Worm (Caenorhabditis elegans) whole organism, L4 larva: ENCODE measurements around the gene far-5.

Source experiments
- F10B5.3 ChIP-seq: sonication (generic microtip); optimal IDR thresholded peaks from 2 replicates; lab custom pipeline; 2016; ENCODE audit warnings: mild to moderate bottlenecking, missing genetic modification characterization, missing compliant biosample characterization
- F37D6.2 ChIP-seq: sonication (generic microtip); optimal IDR thresholded peaks from 2 replicates; lab custom pipeline; 2016; ENCODE audit warnings: mild to moderate bottlenecking, missing genetic modification characterization, missing compliant biosample characterization
- F49E8.2 ChIP-seq: sonication (generic microtip); optimal IDR thresholded peaks from 2 replicates; lab custom pipeline; 2016; ENCODE audit warnings: missing compliant biosample characterization, mild to moderate bottlenecking, missing genetic modification characterization, borderline replicate concordance
- R02D3.7 ChIP-seq: fragments of 150-350 bp; sonication (generic microtip); optimal IDR thresholded peaks from 3 replicates; lab custom pipeline; 2014; ENCODE audit warnings: missing biosample characterization, missing genetic modification characterization
- T20F7.1 ChIP-seq: fragments of 200-800 bp; sonication (Bioruptor generic); optimal IDR thresholded peaks from 2 replicates; lab custom pipeline; 2018; ENCODE audit warnings: mild to moderate bottlenecking, missing genetic modification characterization, missing compliant biosample characterization
- T26A8.4 ChIP-seq: fragments of 200-800 bp; sonication (Bioruptor generic); IDR thresholded peaks from 2 replicates; pipeline ENCODE4 v1.3.6; 2022; ENCODE audit warnings: missing genetic modification characterization, missing compliant biosample characterization
- Y48G9A.11 ChIP-seq: fragments of 200-800 bp; sonication (Bioruptor generic); IDR thresholded peaks from 2 replicates; pipeline ENCODE4 v1.3.6; 2022; ENCODE audit warnings: missing genetic modification reagents, missing genetic modification characterization, missing compliant biosample characterization
- Y75B8A.6 ChIP-seq: fragments of 200-800 bp; sonication (Bioruptor generic); IDR thresholded peaks from 2 replicates; pipeline ENCODE4 v1.3.6; 2022; ENCODE audit warnings: missing genetic modification reagents, missing genetic modification characterization, missing compliant biosample characterization
- ZK546.5 ChIP-seq, 2 experiments: sonication (generic microtip); optimal IDR thresholded peaks; 2 replicates each; lab custom pipeline; 2017; ENCODE audit warnings: missing biosample characterization in 2 of 2, missing genetic modification characterization in 2 of 2
- arid-1 ChIP-seq: fragments of 200-800 bp; sonication (Bioruptor generic); conservative IDR thresholded peaks from 2 replicates; pipeline ENCODE4 v1.3.6; 2022; ENCODE audit warnings: missing genetic modification reagents, missing genetic modification characterization, missing compliant biosample characterization
- attf-4 ChIP-seq: sonication (generic microtip); optimal IDR thresholded peaks from 3 replicates; lab custom pipeline; 2017; ENCODE audit warnings: missing biosample characterization, missing genetic modification characterization
- ceh-82 ChIP-seq: sonication (generic microtip); optimal IDR thresholded peaks from 2 replicates; lab custom pipeline; 2017; ENCODE audit warnings: missing biosample characterization, missing genetic modification characterization
- daf-16 ChIP-seq, 3 experiments: sonication (generic microtip); optimal IDR thresholded peaks; 2 replicates each; lab custom pipeline; 2016 to 2017; ENCODE audit warnings: missing genetic modification characterization in 3 of 3, missing genetic modification reagents in 3 of 3, mild to moderate bottlenecking in 2 of 3, missing compliant biosample characterization in 2 of 3, missing biosample characterization in 1 of 3, moderate library complexity in 1 of 3
- dpl-1 ChIP-seq: fragments of 150-350 bp; optimal IDR thresholded peaks from 2 replicates; lab custom pipeline; 2014; ENCODE audit warnings: missing biosample characterization, missing genetic modification reagents, missing genetic modification characterization
- dve-1 ChIP-seq: sonication (generic microtip); optimal IDR thresholded peaks from 2 replicates; lab custom pipeline; 2017; ENCODE audit warnings: antibody characterized with exemption, mild to moderate bottlenecking, missing genetic modification characterization, missing compliant biosample characterization; ENCODE audit not compliant: insufficient read depth
- egl-27 ChIP-seq: sonication (generic microtip); optimal IDR thresholded peaks from 3 replicates; lab custom pipeline; 2017; ENCODE audit warnings: missing biosample characterization, missing genetic modification reagents, missing genetic modification characterization
- fos-1 ChIP-seq: fragments of 150-350 bp; optimal IDR thresholded peaks from 2 replicates; lab custom pipeline; 2014; ENCODE audit warnings: missing biosample characterization, missing genetic modification characterization
- hlh-11 ChIP-seq: fragments of 200-800 bp; sonication (Bioruptor generic); optimal IDR thresholded peaks from 2 replicates; lab custom pipeline; 2018; ENCODE audit warnings: mild to moderate bottlenecking, missing genetic modification characterization, missing compliant biosample characterization
- hlh-30 ChIP-seq: sonication (generic microtip); optimal IDR thresholded peaks from 2 replicates; lab custom pipeline; 2017; ENCODE audit warnings: antibody characterized with exemption, mild to moderate bottlenecking, missing genetic modification characterization, missing compliant biosample characterization; ENCODE audit not compliant: insufficient read depth
- lim-7 ChIP-seq: fragments of 200-800 bp; sonication (Bioruptor generic); IDR thresholded peaks from 2 replicates; pipeline ENCODE4 v1.3.6; 2022; ENCODE audit warnings: missing genetic modification characterization, missing compliant biosample characterization
- lin-1 ChIP-seq: fragments of 200-800 bp; sonication (Bioruptor generic); IDR thresholded peaks from 2 replicates; pipeline ENCODE4 v1.3.6; 2022; ENCODE audit warnings: missing genetic modification reagents, missing genetic modification characterization, missing compliant biosample characterization
- lin-15B ChIP-seq: fragments of 150-350 bp; sonication (generic microtip); optimal IDR thresholded peaks from 3 replicates; lab custom pipeline; 2014; ENCODE audit warnings: missing biosample characterization, missing genetic modification characterization
- lin-29 ChIP-seq: fragments of 200-800 bp; sonication (Bioruptor generic); IDR thresholded peaks from 2 replicates; pipeline ENCODE4 v1.3.6; 2022; ENCODE audit warnings: missing genetic modification reagents, missing genetic modification characterization, missing compliant biosample characterization
- lsy-2 ChIP-seq, 2 experiments: fragments of 150-350 bp in 1 of 2; sonication (generic microtip) in 1 of 2; optimal IDR thresholded peaks; 2 replicates each; lab custom pipeline; 2014 to 2017; ENCODE audit warnings: missing biosample characterization in 2 of 2, missing genetic modification characterization in 2 of 2
- mes-2 ChIP-seq: sonication (generic microtip); optimal IDR thresholded peaks from 2 replicates; lab custom pipeline; 2016; ENCODE audit warnings: missing genotype, mild to moderate bottlenecking, missing genetic modification characterization, missing compliant biosample characterization; ENCODE audit not compliant: poor library complexity, severe bottlenecking
- mxl-3 ChIP-seq: fragments of 200-800 bp; sonication (Bioruptor generic); optimal IDR thresholded peaks from 2 replicates; lab custom pipeline; 2018; ENCODE audit warnings: mild to moderate bottlenecking, missing genetic modification characterization, missing compliant biosample characterization
- nhr-10 ChIP-seq: fragments of 150-350 bp; optimal IDR thresholded peaks from 2 replicates; lab custom pipeline; 2014; ENCODE audit warnings: missing biosample characterization, missing genetic modification characterization
- nhr-102 ChIP-seq: sonication (generic microtip); optimal IDR thresholded peaks from 2 replicates; lab custom pipeline; 2016; ENCODE audit warnings: mild to moderate bottlenecking, missing genetic modification characterization, moderate library complexity, missing compliant biosample characterization
- nhr-11 ChIP-seq: fragments of 150-350 bp; optimal IDR thresholded peaks from 2 replicates; lab custom pipeline; 2014; ENCODE audit warnings: missing biosample characterization, missing genetic modification characterization
- nhr-111 ChIP-seq: fragments of 200-800 bp; sonication (Bioruptor generic); optimal IDR thresholded peaks from 2 replicates; lab custom pipeline; 2018; ENCODE audit warnings: mild to moderate bottlenecking, missing genetic modification characterization, missing compliant biosample characterization
- nhr-25 ChIP-seq: sonication (generic microtip); optimal IDR thresholded peaks from 2 replicates; lab custom pipeline; 2017; ENCODE audit warnings: missing genetic modification characterization, mild to moderate bottlenecking, missing compliant biosample characterization, antibody characterized with exemption, moderate library complexity, borderline replicate concordance; ENCODE audit not compliant: insufficient read depth
- nhr-28 ChIP-seq: fragments of 150-350 bp; optimal IDR thresholded peaks from 2 replicates; lab custom pipeline; 2014; ENCODE audit warnings: missing biosample characterization, missing genetic modification characterization
- nhr-77 ChIP-seq: fragments of 150-350 bp; optimal IDR thresholded peaks from 2 replicates; lab custom pipeline; 2014; ENCODE audit warnings: missing biosample characterization, missing genetic modification characterization
- sdz-12 ChIP-seq: fragments of 200-800 bp; sonication (Bioruptor generic); optimal IDR thresholded peaks from 2 replicates; lab custom pipeline; 2018; ENCODE audit warnings: mild to moderate bottlenecking, missing genetic modification characterization, missing compliant biosample characterization
- skn-1 ChIP-seq: fragments of 150-350 bp; optimal IDR thresholded peaks from 2 replicates; lab custom pipeline; 2014; ENCODE audit warnings: missing biosample characterization, missing genetic modification characterization
- snpc-1.2 ChIP-seq: fragments of 200-800 bp; sonication (Bioruptor generic); IDR thresholded peaks from 2 replicates; pipeline ENCODE4 v1.3.6; 2022; ENCODE audit warnings: missing genetic modification reagents, missing genetic modification characterization, missing compliant biosample characterization
- spr-3 ChIP-seq: fragments of 200-800 bp; sonication (Bioruptor generic); optimal IDR thresholded peaks from 2 replicates; lab custom pipeline; 2018; ENCODE audit warnings: mild to moderate bottlenecking, missing genetic modification characterization, missing compliant biosample characterization
- tra-1 ChIP-seq: fragments of 200-800 bp; sonication (Bioruptor generic); IDR thresholded peaks from 2 replicates; pipeline ENCODE4 v1.3.6; 2022; ENCODE audit warnings: missing genetic modification reagents, missing genetic modification characterization, missing compliant biosample characterization
- unc-130 ChIP-seq: sonication (generic microtip); optimal IDR thresholded peaks from 2 replicates; lab custom pipeline; 2016; ENCODE audit warnings: missing genetic modification reagents, missing genetic modification characterization, missing compliant biosample characterization
- vab-7 ChIP-seq: fragments of 200-800 bp; sonication (Bioruptor generic); IDR thresholded peaks from 2 replicates; pipeline ENCODE4 v1.3.6; 2022; ENCODE audit warnings: missing genetic modification reagents, missing genetic modification characterization, missing compliant biosample characterization
- zfp-2 ChIP-seq: sonication (generic microtip); optimal IDR thresholded peaks from 2 replicates; lab custom pipeline; 2016; ENCODE audit warnings: mild to moderate bottlenecking, missing genetic modification characterization, missing compliant biosample characterization
- ztf-11 ChIP-seq: fragments of 150-350 bp; optimal IDR thresholded peaks from 2 replicates; lab custom pipeline; 2014; ENCODE audit warnings: missing biosample characterization, missing genetic modification characterization
- ztf-7 ChIP-seq: fragments of 150-350 bp; optimal IDR thresholded peaks from 2 replicates; lab custom pipeline; 2014; ENCODE audit warnings: missing biosample characterization, missing genetic modification characterization

The far-5 gene

ce11 chrV:12963192-12963591, 32.2 kb upstream of the far-5 start, which contains the start of gene hrg-9:
hrg-9 (minus strand) TSS chrV:12963343.
- TF ChIP-seq ztf-7 (tag; lab: Kevin White, UChicago) = peak; percentile 95
- no peak for TF ChIP-seq Y48G9A.11 (GFP tag; lab: Robert Waterston, UW)
- TF ChIP-seq unc-130 (GFP tag; lab: Kevin White, UChicago) = no peak
- no peak for TF ChIP-seq nhr-10 (tag; lab: Kevin White, UChicago)
- peak; percentile 37 for TF ChIP-seq nhr-28
- TF ChIP-seq dve-1 (tag; lab: Kevin White, UChicago) = peak; percentile 52
- TF ChIP-seq lsy-2 (tag; optimal IDR thresholded peaks at IDR 0.05; lab: Kevin White, UChicago) = peak in 1 of 2 experiments; percentile 28
- peak; percentile 38 for TF ChIP-seq hlh-30 (tag; lab: Kevin White, UChicago)
- peak in 1 of 2 experiments; percentile 47 for TF ChIP-seq daf-16 (GFP tag; optimal IDR thresholded peaks at IDR 0.05; lab: Kevin White, UChicago)
- TF ChIP-seq daf-16 (tag; optimal IDR thresholded peaks at IDR 0.05; lab: Kevin White, UChicago) = peak; percentile 23

ce11 chrV:12964076-12964475, 31.3 kb upstream of the far-5 start, which contains the start of gene srd-35:
srd-35 (plus strand) TSS chrV:12964376.
- TF ChIP-seq T26A8.4 (GFP tag; lab: Robert Waterston, UW) (no peak), arid-1 (GFP tag; lab: Robert Waterston, UW) (no peak), sdz-12 (no peak), ceh-82 (tag; lab: Kevin White, UChicago) (no peak), F10B5.3 (tag; lab: Kevin White, UChicago) (no peak), egl-27 (tag; lab: Kevin White, UChicago) (no peak), ztf-11 (tag; lab: Kevin White, UChicago) (no peak), unc-130 (GFP tag; lab: Kevin White, UChicago) (no peak), F49E8.2 (no peak), R02D3.7 (tag; lab: Kevin White, UChicago) (no peak), fos-1 (tag; lab: Kevin White, UChicago) (no peak), tra-1 (GFP tag; lab: Robert Waterston, UW) (no peak), attf-4 (tag; lab: Kevin White, UChicago) (no peak), ZK546.5 (tag; optimal IDR thresholded peaks at IDR 0.05; lab: Kevin White, UChicago) (no peak), nhr-25 (no peak), Y48G9A.11 (GFP tag; lab: Robert Waterston, UW) (no peak), skn-1 (no peak), snpc-1.2 (GFP tag; lab: Robert Waterston, UW) (no peak), nhr-111 (GFP tag; lab: Kevin White, UChicago) (no peak)

ce11 chrV:12967110-12967509, 28.3 kb upstream of the far-5 start, which contains the start of gene R186.3:
R186.3 (minus strand) TSS chrV:12967210.
- TF ChIP-seq T26A8.4 (GFP tag; lab: Robert Waterston, UW) = no peak
- TF ChIP-seq attf-4 (tag; lab: Kevin White, UChicago) = no peak

ce11 chrV:12967925-12968327, 27.4 kb upstream of the far-5 start, which contains the start of gene R186.8:
R186.8 (minus strand) TSS chrV:12967982.
- TF ChIP-seq mes-2 (tag; lab: Kevin White, UChicago) (peak; percentile 79), zfp-2 (tag; lab: Kevin White, UChicago) (peak; percentile 72), vab-7 (GFP tag; lab: Robert Waterston, UW) (peak; percentile 71; the same call in 1 of the 2 replicates), spr-3 (peak; percentile 38), F37D6.2 (tag; lab: Kevin White, UChicago) (peak; percentile 37), mxl-3 (peak; percentile 44), Y75B8A.6 (GFP tag; lab: Robert Waterston, UW) (peak; percentile 45; the same call in 1 of the 2 replicates), hlh-11 (tag; lab: Kevin White, UChicago) (peak; percentile 79), lin-15B (tag; lab: Kevin White, UChicago) (peak; percentile 18), unc-130 (GFP tag; lab: Kevin White, UChicago) (peak; percentile 66), nhr-11 (tag; lab: Kevin White, UChicago) (peak; percentile 37), nhr-77 (tag; lab: Kevin White, UChicago) (peak; percentile 54), lin-29 (GFP tag; lab: Robert Waterston, UW) (peak; percentile 70), lim-7 (0 out of 2 replicates have a peak, but pooled peaks have one; percentile 10), lsy-2 (tag; optimal IDR thresholded peaks at IDR 0.05; lab: Kevin White, UChicago) (peak in 1 of 2 experiments; percentile 93), lin-1 (peak; percentile 12; the same call in 1 of the 2 replicates), daf-16 (GFP tag; optimal IDR thresholded peaks at IDR 0.05; lab: Kevin White, UChicago) (peak in 1 of 2 experiments; percentile 21), daf-16 (tag; optimal IDR thresholded peaks at IDR 0.05; lab: Kevin White, UChicago) (peak; percentile 35), nhr-102 (peak; percentile 58), dpl-1 (GFP tag; lab: Kevin White, UChicago) (peak; percentile 58), T20F7.1 (GFP tag; lab: Kevin White, UChicago) (peak; percentile 92), Y48G9A.11 (GFP tag; lab: Robert Waterston, UW) (peak; percentile 52; the same call in 1 of the 2 replicates)
